Worm (Caenorhabditis elegans): ENCODE measurements around the gene H02F09.2.

DNA sequence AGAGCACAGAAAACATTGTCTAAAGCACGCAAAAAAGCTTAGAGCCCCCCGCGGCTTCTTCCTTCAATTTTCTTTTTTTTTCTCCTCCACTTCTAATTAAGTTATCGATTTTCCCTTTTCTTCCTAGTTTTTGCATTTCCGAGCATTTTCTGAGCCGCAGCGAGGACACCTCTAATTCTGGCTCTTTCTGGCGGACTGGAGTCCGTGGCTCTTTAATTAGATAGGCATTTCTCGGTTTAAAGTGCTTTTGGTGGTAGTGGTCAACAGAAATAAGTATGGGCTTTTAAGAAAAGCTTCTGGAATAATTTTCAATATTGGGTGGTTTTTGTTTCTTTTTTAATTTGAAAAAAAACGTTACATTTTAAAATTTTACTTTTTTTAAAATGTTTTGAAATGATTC, 29.5 kb downstream of the H02F09.2 start:
- TF ChIP-seq tbx-2 (tag; optimal IDR thresholded peaks at IDR 0.05), result no peak
- TF ChIP-seq lin-39 (tag; optimal IDR thresholded peaks at IDR 0.05), result no peak

Data from whole organism, L3 larva.